Worm (Caenorhabditis elegans): ENCODE results near the gene fbxc-58.

ce11 chrIV:9353728-9354127 is 17.6 kb upstream of the fbxc-58 start:
- TF ChIP-seq egl-27 (tag; optimal IDR thresholded peaks at IDR 0.05) (no peak), lsy-2 (tag; optimal IDR thresholded peaks at IDR 0.05) (no peak), nhr-237 (tag; optimal IDR thresholded peaks at IDR 0.05) (no peak), nhr-25 (tag; optimal IDR thresholded peaks at IDR 0.05; ENCODE audit: borderline replicate concordance, insufficient read depth) (no peak), skn-1 (tag; optimal IDR thresholded peaks at IDR 0.05) (no peak), pha-4 (GFP tag; IDR thresholded peaks at IDR 0.05) (no peak), pha-4 (tag; optimal IDR thresholded peaks at IDR 0.05) (no peak), ceh-82 (tag; optimal IDR thresholded peaks at IDR 0.05) (no peak), unc-39 (tag; optimal IDR thresholded peaks at IDR 0.05) (no peak), hif-1 (tag; optimal IDR thresholded peaks at IDR 0.05) (no peak), dmd-9 (GFP tag; IDR thresholded peaks at IDR 0.05) (no peak)
